Fruit fly (Drosophila melanogaster) whole organism, adult: Measurements from ENCODE around the gene CG18265.

ENCODE experiments used
- CG11617 ChIP-seq: fragments of 200-800 bp; sonication (Bioruptor generic); optimal IDR thresholded peaks from 2 replicates; lab custom pipeline; 2017; ENCODE audit warnings: mild to moderate bottlenecking, missing biosample characterization, missing genetic modification reagents, missing genetic modification characterization
- CG12768 ChIP-seq: fragments of 200-800 bp; sonication (Bioruptor generic); optimal IDR thresholded peaks from 2 replicates; lab custom pipeline; 2017; ENCODE audit warnings: missing biosample characterization, missing genetic modification characterization, mild to moderate bottlenecking, moderate library complexity, missing genetic modification reagents
- CG14711 ChIP-seq: fragments of 200-800 bp; sonication (Bioruptor generic); optimal IDR thresholded peaks from 2 replicates; lab custom pipeline; 2018; ENCODE audit warnings: missing biosample characterization, mild to moderate bottlenecking, missing genetic modification characterization, moderate library complexity
- CG1620 ChIP-seq: fragments of 200-800 bp; sonication (Bioruptor generic); optimal IDR thresholded peaks from 2 replicates; lab custom pipeline; 2016; ENCODE audit warnings: missing biosample characterization, missing genetic modification characterization
- CG33017 ChIP-seq: fragments of 200-800 bp; sonication (Bioruptor generic); optimal IDR thresholded peaks from 2 replicates; lab custom pipeline; 2018; ENCODE audit warnings: missing biosample characterization, mild to moderate bottlenecking, missing genetic modification characterization, moderate library complexity
- CG5204 ChIP-seq: fragments of 200-800 bp; sonication (Bioruptor generic); optimal IDR thresholded peaks from 2 replicates; lab custom pipeline; 2016; ENCODE audit warnings: missing biosample characterization, missing genetic modification characterization
- CG7045 ChIP-seq: fragments of 200-800 bp; sonication (Bioruptor generic); optimal IDR thresholded peaks from 2 replicates; lab custom pipeline; 2017; ENCODE audit warnings: missing biosample characterization, mild to moderate bottlenecking, missing genetic modification characterization
- CG7101 ChIP-seq: fragments of 200-800 bp; sonication (Bioruptor generic); optimal IDR thresholded peaks from 2 replicates; lab custom pipeline; 2018; ENCODE audit warnings: missing biosample characterization, mild to moderate bottlenecking, missing genetic modification characterization, moderate library complexity
- Clk ChIP-seq: fragments of 200-800 bp; sonication (Bioruptor generic); optimal IDR thresholded peaks from 2 replicates; lab custom pipeline; 2017; ENCODE audit warnings: missing biosample characterization, missing genetic modification characterization
- Crg-1 ChIP-seq: fragments of 200-800 bp; sonication (Bioruptor generic); optimal IDR thresholded peaks from 2 replicates; lab custom pipeline; 2016; ENCODE audit warnings: missing biosample characterization, missing genetic modification characterization
- Hr96 ChIP-seq: fragments of 200-800 bp; sonication (Bioruptor generic); optimal IDR thresholded peaks from 2 replicates; lab custom pipeline; 2016; ENCODE audit warnings: missing biosample characterization, missing genetic modification characterization
- Mnt ChIP-seq: fragments of 200-800 bp; sonication (Bioruptor generic); optimal IDR thresholded peaks from 2 replicates; lab custom pipeline; 2016; ENCODE audit warnings: missing biosample characterization, mild to moderate bottlenecking, missing genetic modification characterization
- bab1 ChIP-seq: fragments of 200-800 bp; sonication (Bioruptor generic); optimal IDR thresholded peaks from 3 replicates; lab custom pipeline; 2019; ENCODE audit warnings: missing biosample characterization, mild to moderate bottlenecking, missing genetic modification characterization, moderate library complexity
- cic ChIP-seq: fragments of 200-800 bp; sonication (Bioruptor generic); optimal IDR thresholded peaks from 2 replicates; lab custom pipeline; 2017; ENCODE audit warnings: missing biosample characterization, mild to moderate bottlenecking, missing genetic modification characterization, moderate library complexity
- cnc ChIP-seq, 2 experiments: fragments of >200 bp; optimal IDR thresholded peaks; 2 replicates each; lab custom pipeline; 2017
- kay ChIP-seq: fragments of 200-800 bp; sonication (Bioruptor generic); peaks from one replicate; lab custom pipeline; 2016; ENCODE audit warnings: missing biosample characterization, missing genetic modification characterization, borderline replicate concordance
- ovo ChIP-seq: fragments of 200-800 bp; sonication (Bioruptor generic); optimal IDR thresholded peaks from 2 replicates; lab custom pipeline; 2016; ENCODE audit warnings: missing biosample characterization, missing genetic modification characterization
- pad ChIP-seq: fragments of 200-800 bp; sonication (Bioruptor generic); optimal IDR thresholded peaks from 3 replicates; lab custom pipeline; 2017; ENCODE audit warnings: missing biosample characterization, missing genetic modification characterization, mild to moderate bottlenecking, moderate library complexity, missing genetic modification reagents
- tj ChIP-seq: fragments of 200-800 bp; sonication (Bioruptor generic); optimal IDR thresholded peaks from 3 replicates; lab custom pipeline; 2017; ENCODE audit warnings: missing biosample characterization, mild to moderate bottlenecking, missing genetic modification characterization, moderate library complexity
- toe ChIP-seq: fragments of 200-800 bp; sonication (Bioruptor generic); optimal IDR thresholded peaks from 2 replicates; lab custom pipeline; 2016; ENCODE audit warnings: missing biosample characterization, missing genetic modification characterization

Gene CG18265

dm6 chr3L:17504538-17504937, 65.3 kb downstream of the CG18265 start:
- no peak for TF ChIP-seq cic
- no peak for TF ChIP-seq CG7045 (GFP tag; lab: Kevin White, UChicago)

- TF ChIP-seq cnc (optimal IDR thresholded peaks at IDR 0.05; lab: Kevin White, UChicago) (no peak), bab1 (GFP tag; lab: Kevin White, UChicago) (no peak), CG5204 (GFP tag; lab: Kevin White, UChicago) (no peak), Hr96 (GFP tag; lab: Kevin White, UChicago) (no peak), CG12768 (GFP tag; lab: Kevin White, UChicago) (no peak), CG14711 (no peak), CG33017 (tag; lab: Kevin White, UChicago) (no peak), kay (GFP tag; lab: Kevin White, UChicago) (no peak), pad (GFP tag; lab: Kevin White, UChicago) (no peak), CG7045 (GFP tag; lab: Kevin White, UChicago) (no peak), Mnt (GFP tag; lab: Kevin White, UChicago) (no peak), tj (GFP tag; lab: Kevin White, UChicago) (no peak), CG7101 (tag; lab: Kevin White, UChicago) (no peak), toe (GFP tag; lab: Kevin White, UChicago) (no peak), ovo (GFP tag; lab: Kevin White, UChicago) (no peak), cic (no peak), CG1620 (no peak), Crg-1 (no peak), Clk (GFP tag; lab: Kevin White, UChicago) (no peak), CG11617 (GFP tag; lab: Kevin White, UChicago) (no peak)
These were observed 67.0 kb downstream of the CG18265 start for dm6 chr3L:17506005-17506760.

DNA sequence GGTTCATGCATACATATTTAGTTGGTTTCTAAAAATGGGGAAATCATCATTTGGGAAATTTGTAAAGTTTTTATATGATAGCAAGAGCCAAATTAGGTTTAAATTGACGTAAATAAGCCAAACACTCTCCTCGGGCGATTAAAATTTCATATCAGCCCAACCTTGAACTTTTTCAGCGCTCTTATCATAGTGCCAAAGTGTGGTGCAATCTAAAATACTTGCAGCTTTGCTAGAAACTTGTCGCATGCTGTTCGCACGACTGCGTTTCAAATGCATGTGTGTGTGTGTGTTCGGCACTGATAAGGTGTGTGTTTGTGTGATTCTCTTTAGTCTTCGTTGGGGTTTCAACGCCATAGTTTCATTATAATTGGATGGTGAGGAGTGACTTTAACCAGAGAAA, 67.6 kb downstream of the CG18265 start:
- no peak for TF ChIP-seq Clk (GFP tag; lab: Kevin White, UChicago)
